Worm (Caenorhabditis elegans) whole organism, L2 larva: ENCODE measurements around the gene F26H11.8.

ENCODE experiments used
- ceh-82 ChIP-seq: fragments of 150-350 bp; optimal IDR thresholded peaks from 2 replicates; lab custom pipeline; 2014; ENCODE audit warnings: missing biosample characterization, missing genetic modification characterization
- fos-1 ChIP-seq: fragments of 150-350 bp; optimal IDR thresholded peaks from 2 replicates; lab custom pipeline; 2014; ENCODE audit warnings: missing biosample characterization, missing genetic modification characterization
- lin-11 ChIP-seq: fragments of 150-350 bp; sonication (generic microtip); optimal IDR thresholded peaks from 2 replicates; lab custom pipeline; 2014; ENCODE audit warnings: missing biosample characterization, missing genetic modification characterization, inconsistent platforms, mixed read lengths
- lin-13 ChIP-seq: fragments of 150-350 bp; optimal IDR thresholded peaks from 2 replicates; lab custom pipeline; 2014; ENCODE audit warnings: missing biosample characterization, missing genetic modification reagents, missing genetic modification characterization
- unc-62 ChIP-seq: fragments of 150-350 bp; optimal IDR thresholded peaks from 2 replicates; lab custom pipeline; 2014; ENCODE audit warnings: missing biosample characterization, missing genetic modification reagents, missing genetic modification characterization
- ztf-1 ChIP-seq: fragments of 200-800 bp; sonication (Bioruptor generic); conservative IDR thresholded peaks from 2 replicates; pipeline ENCODE4 v1.3.6; 2022; ENCODE audit warnings: missing genetic modification characterization, missing compliant biosample characterization
- ztf-11 ChIP-seq: sonication (generic microtip); optimal IDR thresholded peaks from 2 replicates; lab custom pipeline; 2017; ENCODE audit warnings: missing biosample characterization, missing genetic modification characterization
- ztf-4 ChIP-seq: fragments of 150-350 bp; optimal IDR thresholded peaks from 2 replicates; lab custom pipeline; 2014; ENCODE audit warnings: missing biosample characterization, missing genetic modification characterization

F26H11.8 gene

DNA sequence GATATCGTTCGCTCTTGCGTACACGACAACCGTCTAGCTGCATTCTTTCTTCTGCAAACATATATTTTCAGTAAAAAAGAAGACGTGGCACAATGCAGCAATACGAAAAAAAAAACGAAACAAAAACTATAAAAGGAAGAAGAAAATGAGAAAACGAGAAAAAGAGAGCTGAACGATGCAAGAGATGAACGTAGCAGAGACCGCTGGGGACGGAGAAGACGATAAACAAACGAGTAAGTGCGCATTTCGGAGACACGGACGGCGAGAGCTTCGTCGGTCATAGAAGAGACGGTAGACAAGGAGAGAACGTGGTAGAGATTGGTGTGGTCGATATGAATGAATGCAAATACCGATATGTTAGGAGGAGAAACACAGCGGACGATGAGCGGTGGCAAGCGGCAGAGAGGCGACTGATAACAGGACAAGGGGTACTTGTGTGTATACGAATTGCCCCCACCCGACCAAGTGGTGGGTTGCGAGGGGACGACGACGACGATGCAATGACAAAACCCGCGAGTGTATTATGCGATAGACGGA, 49.7 kb downstream of the F26H11.8 start, which contains the start of gene K04B12.2 (continued):
- TF ChIP-seq lin-11 (tag; lab: Kevin White, UChicago) (peak; percentile 63), ztf-11 (tag; lab: Kevin White, UChicago) (no peak), lin-13 (peak; percentile 19), fos-1 (peak; percentile 87), unc-62 (GFP tag; lab: Kevin White, UChicago) (no peak), ztf-1 (GFP tag; lab: Robert Waterston, UW) (no peak), ceh-82 (tag; lab: Kevin White, UChicago) (no peak), ztf-4 (no peak)
- TF ChIP-seq, all 48 proteins: peak for 19
